Fruit fly (Drosophila melanogaster) whole organism, embryonic: Measurements from ENCODE around the gene WRNexo.

ENCODE experiments used
- B-H2 ChIP-seq: fragments of 200-800 bp; sonication (Bioruptor generic); optimal IDR thresholded peaks from 2 replicates; lab custom pipeline; 2018; ENCODE audit warnings: missing biosample characterization, mild to moderate bottlenecking, missing genetic modification characterization
- CG10462 ChIP-seq: fragments of 200-800 bp; sonication (Bioruptor generic); optimal IDR thresholded peaks from 2 replicates; lab custom pipeline; 2016; ENCODE audit warnings: missing biosample characterization, missing genetic modification characterization
- CG10543 ChIP-seq: fragments of 200-800 bp; sonication (Bioruptor generic); optimal IDR thresholded peaks from 3 replicates; lab custom pipeline; 2017; ENCODE audit warnings: missing biosample characterization, mild to moderate bottlenecking, missing genetic modification characterization, moderate library complexity
- CG10565 ChIP-seq: fragments of 200-800 bp; sonication (Bioruptor generic); optimal IDR thresholded peaks from 3 replicates; lab custom pipeline; 2016; ENCODE audit warnings: missing biosample characterization, mild to moderate bottlenecking, missing genetic modification characterization
- CG10959 ChIP-seq: fragments of 200-800 bp; sonication (Bioruptor generic); IDR thresholded peaks from 2 replicates; pipeline ENCODE4 v1.3.6; 2022; ENCODE audit warnings: missing biosample characterization, missing genetic modification characterization
- CG11456 ChIP-seq: fragments of 200-800 bp; sonication (Bioruptor generic); IDR thresholded peaks from 3 replicates; pipeline ENCODE4 v1.3.6; 2022; ENCODE audit warnings: missing biosample characterization, missing genetic modification characterization
- CG12299 ChIP-seq: fragments of 200-800 bp; sonication (Bioruptor generic); optimal IDR thresholded peaks from 2 replicates; lab custom pipeline; 2018; ENCODE audit warnings: missing biosample characterization, mild to moderate bottlenecking, missing genetic modification characterization
- CG1529 ChIP-seq: fragments of 200-800 bp; sonication (Bioruptor generic); optimal IDR thresholded peaks from 3 replicates; lab custom pipeline; 2018; ENCODE audit warnings: missing biosample characterization, missing genetic modification characterization
- CG17361 ChIP-seq: fragments of 200-800 bp; sonication (Bioruptor generic); IDR thresholded peaks from 3 replicates; pipeline ENCODE4 v1.3.6; 2022; ENCODE audit warnings: missing biosample characterization, missing genetic modification characterization
- CG17385 ChIP-seq: fragments of 200-800 bp; sonication (Bioruptor generic); optimal IDR thresholded peaks from 3 replicates; lab custom pipeline; 2018; ENCODE audit warnings: missing biosample characterization, mild to moderate bottlenecking, missing genetic modification characterization
- CG17912 ChIP-seq: fragments of 200-800 bp; sonication (Bioruptor generic); optimal IDR thresholded peaks from 2 replicates; lab custom pipeline; 2018; ENCODE audit warnings: missing biosample characterization, mild to moderate bottlenecking, missing genetic modification characterization
- CG18262 ChIP-seq: fragments of 200-800 bp; optimal IDR thresholded peaks from 3 replicates; lab custom pipeline; 2019; ENCODE audit warnings: missing biosample characterization, mild to moderate bottlenecking, missing genetic modification characterization, moderate library complexity
- CG2116 ChIP-seq: fragments of 200-800 bp; sonication (Bioruptor generic); optimal IDR thresholded peaks from 3 replicates; lab custom pipeline; 2018; ENCODE audit warnings: missing biosample characterization, mild to moderate bottlenecking, missing genetic modification characterization
- CG2120 ChIP-seq: fragments of 200-800 bp; sonication (Bioruptor generic); optimal IDR thresholded peaks from 3 replicates; lab custom pipeline; 2016; ENCODE audit warnings: missing biosample characterization, missing genetic modification characterization
- CG30020 ChIP-seq: fragments of 200-800 bp; optimal IDR thresholded peaks from 2 replicates; lab custom pipeline; 2019; ENCODE audit warnings: missing biosample characterization, mild to moderate bottlenecking, missing genetic modification characterization, moderate library complexity
- CG31388 ChIP-seq: fragments of 200-800 bp; sonication (Bioruptor generic); optimal IDR thresholded peaks from 2 replicates; lab custom pipeline; 2016; ENCODE audit warnings: missing biosample characterization, missing genetic modification characterization
- CG4328 ChIP-seq: fragments of 200-800 bp; sonication (Bioruptor generic); optimal IDR thresholded peaks from 3 replicates; lab custom pipeline; 2017; ENCODE audit warnings: missing biosample characterization, missing genetic modification reagents, missing genetic modification characterization
- CG4707 ChIP-seq: fragments of 200-800 bp; sonication (Bioruptor generic); optimal IDR thresholded peaks from 2 replicates; lab custom pipeline; 2018; ENCODE audit warnings: missing biosample characterization, mild to moderate bottlenecking, missing genetic modification characterization, moderate library complexity
- CG4820 ChIP-seq: fragments of 200-800 bp; sonication (Bioruptor generic); optimal IDR thresholded peaks from 3 replicates; lab custom pipeline; 2016; ENCODE audit warnings: missing biosample characterization, missing genetic modification characterization
- CG5180 ChIP-seq: fragments of 200-800 bp; sonication (Bioruptor generic); optimal IDR thresholded peaks from 3 replicates; lab custom pipeline; 2017; ENCODE audit warnings: missing biosample characterization, missing genetic modification characterization, mild to moderate bottlenecking, moderate library complexity, missing genetic modification reagents
- CG6175 ChIP-seq: fragments of 200-800 bp; sonication (Bioruptor generic); IDR thresholded peaks from 3 replicates; pipeline ENCODE4 v1.3.6; 2022; ENCODE audit warnings: missing biosample characterization, missing genetic modification characterization
- CG6854 ChIP-seq: fragments of 200-800 bp; sonication (Bioruptor generic); optimal IDR thresholded peaks from 3 replicates; lab custom pipeline; 2017; ENCODE audit warnings: missing biosample characterization, mild to moderate bottlenecking, missing genetic modification characterization
- CG8359 ChIP-seq: fragments of 200-800 bp; sonication (Bioruptor generic); optimal IDR thresholded peaks from 2 replicates; lab custom pipeline; 2017; ENCODE audit warnings: missing biosample characterization, mild to moderate bottlenecking, missing genetic modification characterization, borderline replicate concordance
- CG9797 ChIP-seq: fragments of 200-800 bp; sonication (Bioruptor generic); optimal IDR thresholded peaks from 3 replicates; lab custom pipeline; 2018; ENCODE audit warnings: missing biosample characterization, mild to moderate bottlenecking, missing genetic modification characterization
- D19B ChIP-seq: fragments of 200-800 bp; sonication (Bioruptor generic); optimal IDR thresholded peaks from 2 replicates; lab custom pipeline; 2017; ENCODE audit warnings: missing biosample characterization, mild to moderate bottlenecking, missing genetic modification characterization
- Dp ChIP-seq: fragments of 200-800 bp; sonication (Bioruptor generic); optimal IDR thresholded peaks from 2 replicates; lab custom pipeline; 2018; ENCODE audit warnings: missing biosample characterization, mild to moderate bottlenecking, missing genetic modification characterization, moderate library complexity
- Dref ChIP-seq: fragments of 200-800 bp; sonication (Bioruptor generic); IDR thresholded peaks from 2 replicates; pipeline ENCODE4 v1.3.6; 2022; ENCODE audit warnings: missing biosample characterization, missing genetic modification characterization
- Gsc ChIP-seq: fragments of 200-800 bp; sonication (Bioruptor generic); IDR thresholded peaks from 2 replicates; pipeline ENCODE4 v1.3.6; 2022; ENCODE audit warnings: missing biosample characterization, missing genetic modification characterization
- Hey ChIP-seq: fragments of 200-800 bp; sonication (Bioruptor generic); optimal IDR thresholded peaks from 3 replicates; lab custom pipeline; 2018; ENCODE audit warnings: missing biosample characterization, mild to moderate bottlenecking, missing genetic modification characterization
- Hmx ChIP-seq: fragments of 200-800 bp; sonication (Bioruptor generic); optimal IDR thresholded peaks from 2 replicates; lab custom pipeline; 2016; ENCODE audit warnings: missing biosample characterization, missing genetic modification characterization
- Hr78 ChIP-seq, 2 experiments: fragments of 200-800 bp in 1 of 2; fragments of >200 bp in 1 of 2; sonication (Bioruptor generic) in 1 of 2; optimal IDR thresholded peaks; 2 replicates each; lab custom pipeline; 2017 to 2019; ENCODE audit warnings: missing biosample characterization in 2 of 2, missing genetic modification characterization in 2 of 2, mild to moderate bottlenecking in 1 of 2, moderate library complexity in 1 of 2
- Poxn ChIP-seq: fragments of 200-800 bp; sonication (Bioruptor generic); IDR thresholded peaks from 2 replicates; pipeline ENCODE4 v1.3.6; 2022; ENCODE audit warnings: missing biosample characterization, missing genetic modification characterization
- TFAM ChIP-seq: fragments of 200-800 bp; sonication (Bioruptor generic); optimal IDR thresholded peaks from 2 replicates; lab custom pipeline; 2017; ENCODE audit warnings: missing biosample characterization, missing genetic modification characterization, inconsistent platforms
- Taf1 ChIP-seq: fragments of 200-800 bp; sonication (Bioruptor generic); IDR thresholded peaks from 2 replicates; pipeline ENCODE4 v1.3.6; 2022; ENCODE audit warnings: missing biosample characterization, missing genetic modification characterization
- aop ChIP-seq: fragments of 200-800 bp; sonication (Bioruptor generic); IDR thresholded peaks from 2 replicates; pipeline ENCODE4 v1.3.6; 2022; ENCODE audit warnings: missing biosample characterization, missing genetic modification characterization
- bab2 ChIP-seq: fragments of 200-800 bp; sonication (Bioruptor generic); optimal IDR thresholded peaks from 2 replicates; lab custom pipeline; 2016; ENCODE audit warnings: missing biosample characterization, missing genetic modification characterization
- cg ChIP-seq: fragments of 200-800 bp; sonication (Bioruptor generic); optimal IDR thresholded peaks from 3 replicates; lab custom pipeline; 2019; ENCODE audit warnings: missing biosample characterization, mild to moderate bottlenecking, missing genetic modification characterization, moderate library complexity
- chif ChIP-seq, 2 experiments: fragments of 200-800 bp; sonication (Bioruptor generic); optimal IDR thresholded peaks; 3 replicates each; lab custom pipeline; 2016; ENCODE audit warnings: missing biosample characterization in 2 of 2, missing genetic modification characterization in 2 of 2
- disco-r ChIP-seq: fragments of 200-800 bp; sonication (Bioruptor generic); optimal IDR thresholded peaks from 2 replicates; lab custom pipeline; 2016; ENCODE audit warnings: missing biosample characterization, missing genetic modification characterization
- dm ChIP-seq: fragments of 200-800 bp; sonication (Bioruptor generic); optimal IDR thresholded peaks from 3 replicates; lab custom pipeline; 2016; ENCODE audit warnings: missing biosample characterization, missing genetic modification characterization
- fru ChIP-seq: fragments of >200 bp; optimal IDR thresholded peaks from 2 replicates; lab custom pipeline; 2017
- jing ChIP-seq: fragments of 200-800 bp; sonication (Bioruptor generic); optimal IDR thresholded peaks from 2 replicates; lab custom pipeline; 2018; ENCODE audit warnings: missing biosample characterization, mild to moderate bottlenecking, missing genetic modification characterization
- kni ChIP-seq: fragments of 200-800 bp; sonication (Bioruptor generic); optimal IDR thresholded peaks from 3 replicates; lab custom pipeline; 2017; ENCODE audit warnings: mild to moderate bottlenecking, missing biosample characterization, missing genetic modification reagents, missing genetic modification characterization
- maf-S ChIP-seq: fragments of 200-800 bp; sonication (Bioruptor generic); optimal IDR thresholded peaks from 2 replicates; lab custom pipeline; 2016; ENCODE audit warnings: missing biosample characterization, missing genetic modification characterization
- mirr ChIP-seq: fragments of 200-800 bp; sonication (Bioruptor generic); optimal IDR thresholded peaks from 3 replicates; lab custom pipeline; 2018; ENCODE audit warnings: missing biosample characterization, mild to moderate bottlenecking, missing genetic modification characterization
- repo ChIP-seq: fragments of 200-800 bp; sonication (Bioruptor generic); optimal IDR thresholded peaks from 2 replicates; lab custom pipeline; 2016; ENCODE audit warnings: missing biosample characterization, missing genetic modification characterization
- sisA ChIP-seq: fragments of 200-800 bp; sonication (Bioruptor generic); IDR thresholded peaks from 2 replicates; pipeline ENCODE4 v1.3.6; 2022; ENCODE audit warnings: missing biosample characterization, missing genetic modification characterization
- wdn ChIP-seq: fragments of 200-800 bp; sonication (Bioruptor generic); IDR thresholded peaks from 2 replicates; pipeline ENCODE4 v1.3.6; 2022; ENCODE audit warnings: missing biosample characterization, missing genetic modification characterization
- wor ChIP-seq: fragments of 200-800 bp; sonication (Bioruptor generic); IDR thresholded peaks from 2 replicates; pipeline ENCODE4 v1.3.6; 2022; ENCODE audit warnings: missing biosample characterization, missing genetic modification characterization

WRNexo gene

dm6 chr3R:18396801-18397604, 31.0 kb upstream of the WRNexo start, which contains the start of gene Vti1b (continued):
- peak; percentile 97 for TF ChIP-seq bab2 (GFP tag; lab: Kevin White, UChicago)
- peak; percentile 74 for TF ChIP-seq TFAM (GFP tag; lab: Kevin White, UChicago)
- TF ChIP-seq Gsc, result peak; percentile 82
- TF ChIP-seq CG10543, result peak; percentile 84
- peak; percentile 93 for TF ChIP-seq CG11456
- peak; percentile 93 for TF ChIP-seq wor (GFP tag; lab: Robert Waterston, UW)
- peak; percentile 60 for TF ChIP-seq CG17912 (GFP tag; lab: Kevin White, UChicago)
- TF ChIP-seq CG17385 (GFP tag; lab: Kevin White, UChicago), result peak; percentile 92
- TF ChIP-seq CG10462 (GFP tag; lab: Kevin White, UChicago), result peak; percentile 75
- peak; percentile 80; the same call in 2 of the 3 replicates for TF ChIP-seq CG6175 (GFP tag; lab: Robert Waterston, UW)
- peak; percentile 95 for TF ChIP-seq kni
- TF ChIP-seq CG17361 (GFP tag; lab: Robert Waterston, UW), result peak; percentile 95
- peak; percentile 96 for TF ChIP-seq sisA (GFP tag; lab: Robert Waterston, UW)
- peak; percentile 91 for TF ChIP-seq CG4707 (GFP tag; lab: Kevin White, UChicago)
- peak; percentile 84 for TF ChIP-seq CG8359 (GFP tag; lab: Kevin White, UChicago)
- peak; percentile 69 for TF ChIP-seq CG2116 (GFP tag; lab: Kevin White, UChicago)
- TF ChIP-seq CG30020, result peak; percentile 68
- TF ChIP-seq Dref (GFP tag; lab: Robert Waterston, UW), result peak; percentile 24; the same call in 1 of the 2 replicates
- TF ChIP-seq mirr (GFP tag; lab: Kevin White, UChicago), result peak; percentile 69
- TF ChIP-seq disco-r (GFP tag; lab: Kevin White, UChicago), result peak; percentile 84
- TF ChIP-seq CG9797, result peak; percentile 43
- TF ChIP-seq B-H2 (GFP tag; lab: Kevin White, UChicago), result peak; percentile 42
- TF ChIP-seq dm (GFP tag; lab: Kevin White, UChicago), result peak; percentile 93
- TF ChIP-seq wdn (GFP tag; lab: Robert Waterston, UW), result peak; percentile 86
- TF ChIP-seq CG10565, result peak; percentile 62
- peak; percentile 77 for TF ChIP-seq D19B (GFP tag; lab: Kevin White, UChicago)
- peak; percentile 82 for TF ChIP-seq CG6854 (GFP tag; lab: Kevin White, UChicago)
- TF ChIP-seq repo, result peak; percentile 75
- peak; percentile 89 for TF ChIP-seq aop
- peak; percentile 89 for TF ChIP-seq maf-S (GFP tag; lab: Kevin White, UChicago)
- TF ChIP-seq CG12299 (tag; lab: Kevin White, UChicago), result peak; percentile 79
- TF ChIP-seq Poxn (GFP tag; lab: Robert Waterston, UW), result peak; percentile 62
- TF ChIP-seq CG18262 (tag; lab: Kevin White, UChicago), result peak; percentile 96
- peak; percentile 0 for TF ChIP-seq Hey (tag; lab: Kevin White, UChicago)
- TF ChIP-seq CG2120 (GFP tag; lab: Kevin White, UChicago), result peak; percentile 97
- peak; percentile 93 for TF ChIP-seq CG1529 (GFP tag; lab: Kevin White, UChicago)
- peak; percentile 83 for TF ChIP-seq CG31388
- peak; percentile 87 for TF ChIP-seq Taf1
- peak; percentile 86 for TF ChIP-seq Hmx (GFP tag; lab: Kevin White, UChicago)
- TF ChIP-seq chif (GFP tag; optimal IDR thresholded peaks at IDR 0.05; lab: Kevin White, UChicago), result peak; percentile 93 to 97
- TF ChIP-seq cg, result peak; percentile 90
- peak; percentile 95 for TF ChIP-seq CG4820 (GFP tag; lab: Kevin White, UChicago)
- TF ChIP-seq fru (lab: Kevin White, UChicago), result no peak
- TF ChIP-seq CG10959, result peak; percentile 89
- peak; percentile 91 for TF ChIP-seq jing (GFP tag; lab: Kevin White, UChicago)
- peak in 1 of 2 experiments; percentile 89 for TF ChIP-seq Hr78 (GFP tag; optimal IDR thresholded peaks at IDR 0.05; lab: Kevin White, UChicago)
- peak; percentile 81 for TF ChIP-seq CG5180 (GFP tag; lab: Kevin White, UChicago)
- TF ChIP-seq CG4328 (GFP tag; lab: Kevin White, UChicago), result peak; percentile 72
- no peak for TF ChIP-seq Dp (GFP tag; lab: Kevin White, UChicago)
